Fruit fly (Drosophila melanogaster) whole organism, embryonic: ENCODE data around the gene CG5172.

Source experiments
- Asciz ChIP-seq: fragments of 200-800 bp; sonication (Bioruptor generic); optimal IDR thresholded peaks from 2 replicates; lab custom pipeline; 2017; ENCODE audit warnings: missing biosample characterization, mild to moderate bottlenecking, missing genetic modification characterization, missing genetic modification reagents
- BEAF-32 ChIP-seq: fragments of 200-800 bp; sonication (Bioruptor generic); optimal IDR thresholded peaks from 3 replicates; lab custom pipeline; 2017; ENCODE audit warnings: missing biosample characterization, missing genetic modification characterization, mild to moderate bottlenecking, moderate library complexity, missing genetic modification reagents
- Blimp-1 ChIP-seq: fragments of 200-800 bp; sonication (Bioruptor generic); optimal IDR thresholded peaks from 3 replicates; lab custom pipeline; 2018; ENCODE audit warnings: missing biosample characterization, missing genetic modification characterization, mild to moderate bottlenecking, moderate library complexity, missing genetic modification reagents
- CG10979 ChIP-seq: fragments of 200-800 bp; sonication (Bioruptor generic); optimal IDR thresholded peaks from 2 replicates; lab custom pipeline; 2018; ENCODE audit warnings: missing biosample characterization, mild to moderate bottlenecking, missing genetic modification characterization, moderate library complexity
- CG11504 ChIP-seq: fragments of 200-800 bp; sonication (Bioruptor generic); optimal IDR thresholded peaks from 3 replicates; lab custom pipeline; 2019; ENCODE audit warnings: missing biosample characterization, mild to moderate bottlenecking, missing genetic modification characterization, moderate library complexity
- CG12391 ChIP-seq: fragments of 200-800 bp; sonication (Bioruptor generic); optimal IDR thresholded peaks from 3 replicates; lab custom pipeline; 2018; ENCODE audit warnings: missing biosample characterization, mild to moderate bottlenecking, missing genetic modification characterization, moderate library complexity
- CG13894 ChIP-seq: fragments of 200-800 bp; sonication (Bioruptor generic); optimal IDR thresholded peaks from 3 replicates; lab custom pipeline; 2018; ENCODE audit warnings: missing biosample characterization, mild to moderate bottlenecking, missing genetic modification characterization, moderate library complexity
- CG17359 ChIP-seq: fragments of 200-800 bp; sonication (Bioruptor generic); optimal IDR thresholded peaks from 3 replicates; lab custom pipeline; 2018; ENCODE audit warnings: missing biosample characterization, mild to moderate bottlenecking, missing genetic modification characterization, moderate library complexity
- CG18262 ChIP-seq: fragments of 200-800 bp; optimal IDR thresholded peaks from 3 replicates; lab custom pipeline; 2019; ENCODE audit warnings: missing biosample characterization, mild to moderate bottlenecking, missing genetic modification characterization, moderate library complexity
- CG18764 ChIP-seq: fragments of 200-800 bp; sonication (Bioruptor generic); optimal IDR thresholded peaks from 3 replicates; lab custom pipeline; 2016; ENCODE audit warnings: missing biosample characterization, missing genetic modification characterization
- CG2678 ChIP-seq: fragments of 200-800 bp; sonication (Bioruptor generic); optimal IDR thresholded peaks from 3 replicates; lab custom pipeline; 2019; ENCODE audit warnings: missing biosample characterization, mild to moderate bottlenecking, missing genetic modification characterization, moderate library complexity
- CG2712 ChIP-seq: fragments of 200-800 bp; optimal IDR thresholded peaks from 3 replicates; lab custom pipeline; 2019; ENCODE audit warnings: missing biosample characterization, mild to moderate bottlenecking, missing genetic modification characterization, moderate library complexity
- CG31441 ChIP-seq: fragments of 200-800 bp; sonication (Bioruptor generic); IDR thresholded peaks from 2 replicates; pipeline ENCODE4 v1.3.6; 2022; ENCODE audit warnings: missing biosample characterization, missing genetic modification characterization
- CG43689 ChIP-seq: fragments of 200-800 bp; sonication (Bioruptor generic); IDR thresholded peaks from 2 replicates; pipeline ENCODE4 v1.3.6; 2022; ENCODE audit warnings: missing biosample characterization, missing genetic modification characterization
- CG4424 ChIP-seq: fragments of 200-800 bp; sonication (Bioruptor generic); optimal IDR thresholded peaks from 3 replicates; lab custom pipeline; 2016; ENCODE audit warnings: missing biosample characterization, missing genetic modification characterization
- CG4707 ChIP-seq: fragments of 200-800 bp; sonication (Bioruptor generic); optimal IDR thresholded peaks from 2 replicates; lab custom pipeline; 2018; ENCODE audit warnings: missing biosample characterization, mild to moderate bottlenecking, missing genetic modification characterization, moderate library complexity
- CG6813 ChIP-seq: fragments of 200-800 bp; sonication (Bioruptor generic); optimal IDR thresholded peaks from 2 replicates; lab custom pipeline; 2017; ENCODE audit warnings: missing biosample characterization, missing genetic modification characterization, mild to moderate bottlenecking, moderate library complexity, missing genetic modification reagents
- CG9797 ChIP-seq: fragments of 200-800 bp; sonication (Bioruptor generic); optimal IDR thresholded peaks from 3 replicates; lab custom pipeline; 2018; ENCODE audit warnings: missing biosample characterization, mild to moderate bottlenecking, missing genetic modification characterization
- D ChIP-seq, 2 experiments: fragments of 200-800 bp in 1 of 2; fragments of >200 bp in 1 of 2; sonication (Bioruptor generic) in 1 of 2; optimal IDR thresholded peaks; 2 replicates in 1 of 2; 3 replicates in 1 of 2; lab custom pipeline; 2017; ENCODE audit warnings: mild to moderate bottlenecking in 1 of 2, missing biosample characterization in 1 of 2, missing genetic modification characterization in 1 of 2, missing genetic modification reagents in 1 of 2
- Dip2 ChIP-seq: fragments of 200-800 bp; sonication (Bioruptor generic); IDR thresholded peaks from 2 replicates; pipeline ENCODE4 v1.3.6; 2022; ENCODE audit warnings: missing biosample characterization, missing genetic modification characterization
- Drgx ChIP-seq: fragments of 200-800 bp; sonication (Bioruptor generic); IDR thresholded peaks from 2 replicates; pipeline ENCODE4 v1.3.6; 2022; ENCODE audit warnings: missing biosample characterization, missing genetic modification characterization
- NC2β ChIP-seq: fragments of 200-800 bp; sonication (Bioruptor generic); optimal IDR thresholded peaks from 2 replicates; lab custom pipeline; 2016; ENCODE audit warnings: missing biosample characterization, missing genetic modification characterization
- Neu2 ChIP-seq: fragments of 200-800 bp; sonication (Bioruptor generic); optimal IDR thresholded peaks from 3 replicates; lab custom pipeline; 2016; ENCODE audit warnings: missing biosample characterization, missing genetic modification characterization, borderline replicate concordance
- Ptx1 ChIP-seq: fragments of 200-800 bp; sonication (Bioruptor generic); IDR thresholded peaks from 2 replicates; pipeline ENCODE4 v1.3.6; 2022; ENCODE audit warnings: missing biosample characterization, missing genetic modification characterization
- Sox102F ChIP-seq: fragments of 200-800 bp; sonication (Bioruptor generic); optimal IDR thresholded peaks from 2 replicates; lab custom pipeline; 2018; ENCODE audit warnings: missing biosample characterization, mild to moderate bottlenecking, missing genetic modification characterization, moderate library complexity
- Usf ChIP-seq: fragments of 200-800 bp; sonication (Bioruptor generic); optimal IDR thresholded peaks from 2 replicates; lab custom pipeline; 2017; ENCODE audit warnings: missing genotype, missing biosample characterization, missing genetic modification characterization
- Xrp1 ChIP-seq: fragments of 200-800 bp; sonication (Bioruptor generic); IDR thresholded peaks from 2 replicates; pipeline ENCODE4 v1.3.6; 2022; ENCODE audit warnings: missing biosample characterization, missing genetic modification characterization
- ara ChIP-seq: fragments of 200-800 bp; sonication (Bioruptor generic); IDR thresholded peaks from 2 replicates; pipeline ENCODE4 v1.3.6; 2022; ENCODE audit warnings: missing biosample characterization, missing genetic modification characterization
- dm ChIP-seq: fragments of 200-800 bp; sonication (Bioruptor generic); optimal IDR thresholded peaks from 3 replicates; lab custom pipeline; 2016; ENCODE audit warnings: missing biosample characterization, missing genetic modification characterization
- dmrt11E ChIP-seq: fragments of 200-800 bp; sonication (Bioruptor generic); optimal IDR thresholded peaks from 3 replicates; lab custom pipeline; 2018; ENCODE audit warnings: missing biosample characterization, mild to moderate bottlenecking, missing genetic modification characterization, moderate library complexity
- grau ChIP-seq: fragments of 200-800 bp; optimal IDR thresholded peaks from 3 replicates; lab custom pipeline; 2019; ENCODE audit warnings: missing biosample characterization, mild to moderate bottlenecking, missing genetic modification characterization, moderate library complexity
- ind ChIP-seq: fragments of 200-800 bp; sonication (Bioruptor generic); optimal IDR thresholded peaks from 3 replicates; lab custom pipeline; 2016; ENCODE audit warnings: missing biosample characterization, missing genetic modification characterization
- kni ChIP-seq: fragments of 200-800 bp; sonication (Bioruptor generic); optimal IDR thresholded peaks from 3 replicates; lab custom pipeline; 2017; ENCODE audit warnings: mild to moderate bottlenecking, missing biosample characterization, missing genetic modification reagents, missing genetic modification characterization
- lab ChIP-seq: fragments of 200-800 bp; sonication (Bioruptor generic); optimal IDR thresholded peaks from 3 replicates; lab custom pipeline; 2017; ENCODE audit warnings: missing biosample characterization, missing genetic modification characterization, mild to moderate bottlenecking, moderate library complexity, missing genetic modification reagents
- lola ChIP-seq, 3 experiments: fragments of >200 bp in 2 of 3; fragments of 200-800 bp in 1 of 3; sonication (Bioruptor generic) in 1 of 3; optimal IDR thresholded peaks; 2 replicates each; lab custom pipeline; 2017 to 2019; ENCODE audit warnings: missing biosample characterization in 3 of 3, missing genetic modification characterization in 3 of 3, mild to moderate bottlenecking in 1 of 3, moderate library complexity in 1 of 3
- mam ChIP-seq: fragments of 200-800 bp; sonication (Bioruptor generic); optimal IDR thresholded peaks from 3 replicates; lab custom pipeline; 2016; ENCODE audit warnings: missing biosample characterization, missing genetic modification characterization
- mirr ChIP-seq: fragments of 200-800 bp; sonication (Bioruptor generic); optimal IDR thresholded peaks from 3 replicates; lab custom pipeline; 2018; ENCODE audit warnings: missing biosample characterization, mild to moderate bottlenecking, missing genetic modification characterization
- org-1 ChIP-seq: fragments of 200-800 bp; sonication (Bioruptor generic); optimal IDR thresholded peaks from 2 replicates; lab custom pipeline; 2017; ENCODE audit warnings: missing biosample characterization, missing genetic modification characterization
- phol ChIP-seq: fragments of 200-800 bp; sonication (Bioruptor generic); optimal IDR thresholded peaks from 3 replicates; lab custom pipeline; 2018; ENCODE audit warnings: missing biosample characterization, mild to moderate bottlenecking, missing genetic modification characterization, moderate library complexity
- prd ChIP-seq, 3 experiments: fragments of >200 bp in 2 of 3; fragments of 200-800 bp in 1 of 3; sonication (Bioruptor generic) in 1 of 3; optimal IDR thresholded peaks in 2 of 3; IDR thresholded peaks in 1 of 3; 2 replicates in 2 of 3; 3 replicates in 1 of 3; pipeline versions ENCODE4 v1.3.6 to Lab custom; 2017 to 2022; ENCODE audit warnings: missing biosample characterization in 1 of 3, missing genetic modification characterization in 1 of 3
- slbo ChIP-seq: fragments of 200-800 bp; sonication (Bioruptor generic); IDR thresholded peaks from 2 replicates; pipeline ENCODE4 v1.3.6; 2022; ENCODE audit warnings: missing biosample characterization, missing genetic modification characterization
- ssp ChIP-seq: fragments of 200-800 bp; sonication (Bioruptor generic); IDR thresholded peaks from 2 replicates; pipeline ENCODE4 v1.3.6; 2022; ENCODE audit warnings: missing biosample characterization, missing genetic modification characterization
- stc ChIP-seq: fragments of 200-800 bp; sonication (Bioruptor generic); IDR thresholded peaks from 2 replicates; pipeline ENCODE4 v1.3.6; 2022; ENCODE audit warnings: missing biosample characterization, missing genetic modification characterization
- tap ChIP-seq: fragments of 200-800 bp; optimal IDR thresholded peaks from 3 replicates; lab custom pipeline; 2019; ENCODE audit warnings: missing biosample characterization, mild to moderate bottlenecking, missing genetic modification characterization, moderate library complexity
- vvl ChIP-seq: fragments of 200-800 bp; sonication (Bioruptor generic); IDR thresholded peaks from 2 replicates; pipeline ENCODE4 v1.3.6; 2022; ENCODE audit warnings: missing biosample characterization, missing genetic modification characterization
- zfh1 ChIP-seq: fragments of 200-800 bp; sonication (Bioruptor generic); IDR thresholded peaks from 3 replicates; pipeline ENCODE4 v1.3.6; 2022; ENCODE audit warnings: missing biosample characterization, missing genetic modification characterization

CG5172 gene

DNA sequence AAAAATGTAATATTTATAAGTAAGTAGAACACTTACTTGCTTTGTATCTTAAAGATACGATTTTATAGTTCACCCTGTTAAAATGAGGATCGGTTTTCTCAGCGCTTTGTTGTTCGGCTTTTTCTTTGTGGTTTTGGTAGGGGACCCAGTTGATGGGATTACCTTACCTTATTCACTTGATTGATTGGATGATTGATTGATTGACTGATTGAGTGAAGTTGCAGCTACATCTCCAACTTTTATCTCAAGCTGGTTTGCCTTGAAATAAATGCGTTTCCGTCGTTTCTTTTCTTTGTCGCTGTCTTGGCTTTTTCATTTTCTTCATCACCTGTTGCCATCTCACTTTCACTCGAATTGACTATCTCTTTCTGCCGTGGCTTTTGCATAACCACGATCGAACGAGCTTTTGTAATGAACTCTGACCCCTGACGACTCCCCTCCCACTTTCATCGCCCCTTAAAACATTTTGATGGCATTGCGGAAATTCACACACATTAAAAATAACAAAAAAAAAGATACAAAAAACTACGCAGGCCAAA is 48.4 kb upstream of the CG5172 start (continued):
- TF ChIP-seq CG6813 (GFP tag; lab: Kevin White, UChicago) (no peak), Sox102F (GFP tag; lab: Kevin White, UChicago) (no peak)

DNA sequence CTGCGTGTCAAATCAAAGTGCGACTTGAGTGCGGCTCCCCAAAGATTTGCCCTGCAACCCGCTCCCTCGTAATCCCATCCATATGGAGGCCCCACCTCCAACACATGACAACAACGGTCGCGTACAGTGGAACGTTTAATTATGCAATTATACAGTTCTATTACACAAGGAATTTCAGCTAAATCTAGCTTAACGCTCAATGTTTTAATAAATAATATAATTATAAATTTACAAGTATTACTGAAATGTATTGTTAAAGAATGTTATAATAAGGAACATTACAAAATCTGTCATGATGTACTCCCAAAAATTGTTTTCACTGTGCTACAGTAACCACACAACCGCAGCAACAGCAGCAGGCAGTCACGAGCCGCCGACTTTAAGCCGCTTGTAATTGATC is 47.1 kb upstream of the CG5172 start:
- TF ChIP-seq mirr (no peak), vvl (GFP tag; lab: Robert Waterston, UW) (peak; percentile 56; the same call in 1 of the 2 replicates), tap (tag; lab: Kevin White, UChicago) (no peak), dm (GFP tag; lab: Kevin White, UChicago) (no peak), mam (GFP tag; lab: Kevin White, UChicago) (no peak), phol (peak; percentile 36), Drgx (GFP tag; lab: Robert Waterston, UW) (peak; percentile 55), Usf (no peak), CG9797 (GFP tag; lab: Kevin White, UChicago) (no peak), CG31441 (peak; percentile 40; the same call in 1 of the 2 replicates), CG2712 (peak; percentile 58), Ptx1 (GFP tag; lab: Robert Waterston, UW) (peak; percentile 35), prd (optimal IDR thresholded peaks at IDR 0.05; lab: Kevin White, UChicago) (no peak), prd (GFP tag; IDR thresholded peaks at IDR 0.05; lab: Robert Waterston, UW) (peak; percentile 47; the same call in 1 of the 3 replicates), CG18764 (GFP tag; lab: Kevin White, UChicago) (no peak), ara (GFP tag; lab: Robert Waterston, UW) (peak; percentile 49; the same call in 1 of the 2 replicates), Neu2 (GFP tag; lab: Kevin White, UChicago) (no peak), slbo (GFP tag; lab: Robert Waterston, UW) (no peak), stc (peak; percentile 54; the same call in 1 of the 2 replicates), CG4424 (GFP tag; lab: Kevin White, UChicago) (peak; percentile 5), CG43689 (GFP tag; lab: Robert Waterston, UW) (no peak), Blimp-1 (GFP tag; lab: Kevin White, UChicago) (peak; percentile 32), CG17359 (peak; percentile 61), CG10979 (tag; lab: Kevin White, UChicago) (peak; percentile 51), CG2678 (peak; percentile 35), CG12391 (tag; lab: Kevin White, UChicago) (peak; percentile 21), CG13894 (tag; lab: Kevin White, UChicago) (no peak), NC2β (GFP tag; lab: Kevin White, UChicago) (no peak), Asciz (peak; percentile 20), grau (tag; lab: Kevin White, UChicago) (peak; percentile 91), kni (GFP tag; lab: Kevin White, UChicago) (peak; percentile 3), CG4707 (no peak), Sox102F (GFP tag; lab: Kevin White, UChicago) (peak; percentile 24), CG18262 (tag; lab: Kevin White, UChicago) (peak; percentile 41), Xrp1 (GFP tag; lab: Robert Waterston, UW) (peak; percentile 69), lola (GFP tag; optimal IDR thresholded peaks at IDR 0.05; lab: Kevin White, UChicago) (peak in 1 of 3 experiments; percentile 2), CG11504 (tag; lab: Kevin White, UChicago) (peak; percentile 49), zfh1 (GFP tag; lab: Robert Waterston, UW) (peak; percentile 54; the same call in 1 of the 3 replicates), D (optimal IDR thresholded peaks at IDR 0.05; lab: Kevin White, UChicago) (no peak), D (GFP tag; optimal IDR thresholded peaks at IDR 0.05; lab: Kevin White, UChicago) (peak; percentile 20), Dip2 (GFP tag; lab: Robert Waterston, UW) (no peak), dmrt11E (tag; lab: Kevin White, UChicago) (peak; percentile 31), lab (peak; percentile 11), ind (GFP tag; lab: Kevin White, UChicago) (peak; percentile 1), org-1 (GFP tag; lab: Kevin White, UChicago) (no peak), ssp (GFP tag; lab: Robert Waterston, UW) (0 out of 2 replicates have a peak, but pooled peaks have one; percentile 16), BEAF-32 (GFP tag; lab: Kevin White, UChicago) (no peak)
